Fruit fly (Drosophila melanogaster) S2 (cell line): ENCODE results near the gene CG8419.

Experiments used
- CG8478 ChIP-seq: fragments of >200 bp; optimal IDR thresholded peaks from 2 replicates; lab custom pipeline; 2018
- CTCF ChIP-seq, 2 experiments: fragments of >200 bp; optimal IDR thresholded peaks; 2 replicates each; lab custom pipeline; 2018

DNA sequence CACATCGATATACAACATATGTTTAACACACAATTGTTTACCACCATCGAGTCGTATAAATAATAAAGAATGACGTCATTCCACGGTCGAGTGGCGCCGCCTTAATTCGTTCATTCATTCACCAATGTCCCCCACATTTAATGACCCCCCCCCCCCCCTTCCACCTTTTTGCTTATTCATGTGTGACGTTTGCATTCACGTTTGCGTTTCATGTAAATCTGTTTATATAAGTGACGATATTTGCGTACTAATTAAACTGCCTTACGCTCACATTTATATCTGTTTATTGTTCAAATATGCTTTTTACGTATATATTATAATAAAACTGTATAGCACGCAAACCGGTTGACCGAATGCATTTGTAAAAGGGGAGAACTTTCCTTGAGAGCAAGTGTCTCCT lies 27.6 kb downstream of the CG8419 start:
- TF ChIP-seq CG8478 (lab: Kevin White, UChicago) (no peak), CTCF (optimal IDR thresholded peaks at IDR 0.05; lab: Kevin White, UChicago) (no peak)
